Fruit fly (Drosophila melanogaster) whole organism, embryonic: Measurements from ENCODE around the gene CG43448.

Experiments used
- Abd-B ChIP-seq: fragments of 200-800 bp; sonication (Bioruptor generic); optimal IDR thresholded peaks from 2 replicates; lab custom pipeline; 2018; ENCODE audit warnings: missing biosample characterization, mild to moderate bottlenecking, missing genetic modification characterization, moderate library complexity
- CG1024 ChIP-seq: fragments of 200-800 bp; sonication (Bioruptor generic); IDR thresholded peaks from 2 replicates; pipeline ENCODE4 v1.3.6; 2022; ENCODE audit warnings: missing biosample characterization, missing genetic modification characterization
- CG11723 ChIP-seq: fragments of 200-800 bp; sonication (Bioruptor generic); optimal IDR thresholded peaks from 2 replicates; lab custom pipeline; 2017; ENCODE audit warnings: missing biosample characterization, mild to moderate bottlenecking, missing genetic modification characterization
- CG12659 ChIP-seq: fragments of 200-800 bp; sonication (Bioruptor generic); optimal IDR thresholded peaks from 3 replicates; lab custom pipeline; 2017; ENCODE audit warnings: mild to moderate bottlenecking, missing biosample characterization, missing genetic modification reagents, missing genetic modification characterization
- CG13123 ChIP-seq: fragments of 200-800 bp; sonication (Bioruptor generic); optimal IDR thresholded peaks from 2 replicates; lab custom pipeline; 2016; ENCODE audit warnings: missing biosample characterization, missing genetic modification characterization
- CG17385 ChIP-seq: fragments of 200-800 bp; sonication (Bioruptor generic); optimal IDR thresholded peaks from 3 replicates; lab custom pipeline; 2018; ENCODE audit warnings: missing biosample characterization, mild to moderate bottlenecking, missing genetic modification characterization
- CG2120 ChIP-seq: fragments of 200-800 bp; sonication (Bioruptor generic); optimal IDR thresholded peaks from 3 replicates; lab custom pipeline; 2016; ENCODE audit warnings: missing biosample characterization, missing genetic modification characterization
- CG2129 ChIP-seq: fragments of 200-800 bp; sonication (Bioruptor generic); IDR thresholded peaks from 2 replicates; pipeline ENCODE4 v1.3.6; 2022; ENCODE audit warnings: missing biosample characterization, missing genetic modification characterization; ENCODE audit not compliant: partially characterized antibody
- CG31441 ChIP-seq: fragments of 200-800 bp; sonication (Bioruptor generic); IDR thresholded peaks from 2 replicates; pipeline ENCODE4 v1.3.6; 2022; ENCODE audit warnings: missing biosample characterization, missing genetic modification characterization
- CG3847 ChIP-seq: fragments of 200-800 bp; sonication (Bioruptor generic); IDR thresholded peaks from 2 replicates; pipeline ENCODE4 v1.3.6; 2022; ENCODE audit warnings: missing biosample characterization, missing genetic modification characterization
- CG3995 ChIP-seq: fragments of 200-800 bp; sonication (Bioruptor generic); optimal IDR thresholded peaks from 3 replicates; lab custom pipeline; 2016; ENCODE audit warnings: missing biosample characterization, missing genetic modification characterization
- CG4617 ChIP-seq: fragments of 200-800 bp; sonication (Bioruptor generic); optimal IDR thresholded peaks from 3 replicates; lab custom pipeline; 2016; ENCODE audit warnings: missing biosample characterization, missing genetic modification characterization, borderline replicate concordance
- CTCF ChIP-seq: fragments of 200-800 bp; sonication (Bioruptor generic); optimal IDR thresholded peaks from 2 replicates; lab custom pipeline; 2017; ENCODE audit warnings: missing biosample characterization, mild to moderate bottlenecking, missing genetic modification characterization, moderate library complexity
- Fer1 ChIP-seq: fragments of 200-800 bp; sonication (Bioruptor generic); optimal IDR thresholded peaks from 2 replicates; lab custom pipeline; 2017; ENCODE audit warnings: missing biosample characterization, mild to moderate bottlenecking, missing genetic modification characterization
- Fer3 ChIP-seq: fragments of 200-800 bp; sonication (Bioruptor generic); optimal IDR thresholded peaks from 2 replicates; lab custom pipeline; 2018; ENCODE audit warnings: missing biosample characterization, mild to moderate bottlenecking, missing genetic modification characterization, moderate library complexity
- HHEX ChIP-seq: fragments of 200-800 bp; sonication (Bioruptor generic); optimal IDR thresholded peaks from 3 replicates; lab custom pipeline; 2017; ENCODE audit warnings: missing biosample characterization, mild to moderate bottlenecking, missing genetic modification characterization, missing genetic modification reagents
- HLH4C ChIP-seq: fragments of 200-800 bp; sonication (Bioruptor generic); IDR thresholded peaks from 3 replicates; pipeline ENCODE4 v1.3.6; 2022; ENCODE audit warnings: missing biosample characterization, missing genetic modification characterization; ENCODE audit not compliant: partially characterized antibody
- Hr39 ChIP-seq: fragments of >200 bp; optimal IDR thresholded peaks from 2 replicates; lab custom pipeline; 2017
- Hr78 ChIP-seq, 2 experiments: fragments of 200-800 bp in 1 of 2; fragments of >200 bp in 1 of 2; sonication (Bioruptor generic) in 1 of 2; optimal IDR thresholded peaks; 2 replicates each; lab custom pipeline; 2017 to 2019; ENCODE audit warnings: missing biosample characterization in 2 of 2, missing genetic modification characterization in 2 of 2, mild to moderate bottlenecking in 1 of 2, moderate library complexity in 1 of 2
- Hsf ChIP-seq: fragments of 200-800 bp; sonication (Bioruptor generic); optimal IDR thresholded peaks from 3 replicates; lab custom pipeline; 2016; ENCODE audit warnings: missing biosample characterization, missing genetic modification characterization
- MESR4 ChIP-seq: fragments of 200-800 bp; sonication (Bioruptor generic); optimal IDR thresholded peaks from 2 replicates; lab custom pipeline; 2018; ENCODE audit warnings: missing biosample characterization, mild to moderate bottlenecking, missing genetic modification characterization, moderate library complexity
- Meics ChIP-seq: fragments of 200-800 bp; sonication (Bioruptor generic); optimal IDR thresholded peaks from 2 replicates; lab custom pipeline; 2017; ENCODE audit warnings: missing biosample characterization, mild to moderate bottlenecking, missing genetic modification characterization
- Nf-YA ChIP-seq: fragments of 200-800 bp; sonication (Bioruptor generic); IDR thresholded peaks from 2 replicates; pipeline ENCODE4 v1.3.6; 2022; ENCODE audit warnings: missing biosample characterization, missing genetic modification characterization
- Oaz ChIP-seq: fragments of 200-800 bp; sonication (Bioruptor generic); IDR thresholded peaks from 2 replicates; pipeline ENCODE4 v1.3.6; 2022; ENCODE audit warnings: missing biosample characterization, missing genetic modification characterization
- Oli ChIP-seq: fragments of 200-800 bp; sonication (Bioruptor generic); optimal IDR thresholded peaks from 2 replicates; lab custom pipeline; 2018; ENCODE audit warnings: missing biosample characterization, mild to moderate bottlenecking, missing genetic modification characterization, moderate library complexity
- Opbp ChIP-seq: fragments of 200-800 bp; sonication (Bioruptor generic); IDR thresholded peaks from 3 replicates; pipeline ENCODE4 v1.3.6; 2022; ENCODE audit warnings: missing biosample characterization, missing genetic modification characterization; ENCODE audit not compliant: partially characterized antibody
- Optix ChIP-seq: fragments of 200-800 bp; sonication (Bioruptor generic); IDR thresholded peaks from 3 replicates; pipeline ENCODE4 v1.3.6; 2022; ENCODE audit warnings: missing biosample characterization, missing genetic modification characterization
- Sox100B ChIP-seq: fragments of 200-800 bp; sonication (Bioruptor generic); optimal IDR thresholded peaks from 3 replicates; lab custom pipeline; 2018; ENCODE audit warnings: missing biosample characterization, mild to moderate bottlenecking, missing genetic modification characterization
- Ssrp ChIP-seq: fragments of 200-800 bp; sonication (Bioruptor generic); optimal IDR thresholded peaks from 2 replicates; lab custom pipeline; 2018; ENCODE audit warnings: missing biosample characterization, mild to moderate bottlenecking, missing genetic modification characterization, moderate library complexity
- abd-A ChIP-seq: fragments of 200-800 bp; sonication (Bioruptor generic); optimal IDR thresholded peaks from 3 replicates; lab custom pipeline; 2019; ENCODE audit warnings: missing biosample characterization, mild to moderate bottlenecking, missing genetic modification characterization, moderate library complexity
- cas ChIP-seq: fragments of 200-800 bp; sonication (Bioruptor generic); IDR thresholded peaks from 2 replicates; pipeline ENCODE4 v1.3.6; 2022; ENCODE audit warnings: missing biosample characterization, missing genetic modification characterization
- croc ChIP-seq: fragments of 200-800 bp; sonication (Bioruptor generic); conservative IDR thresholded peaks from 3 replicates; pipeline ENCODE4 v1.3.6; 2022; ENCODE audit warnings: missing biosample characterization, missing genetic modification characterization
- fu2 ChIP-seq: fragments of 200-800 bp; sonication (Bioruptor generic); optimal IDR thresholded peaks from 2 replicates; lab custom pipeline; 2016; ENCODE audit warnings: missing biosample characterization, missing genetic modification characterization
- gem ChIP-seq: fragments of 200-800 bp; sonication (Bioruptor generic); optimal IDR thresholded peaks from 2 replicates; lab custom pipeline; 2019; ENCODE audit warnings: missing biosample characterization, mild to moderate bottlenecking, missing genetic modification characterization, moderate library complexity
- gro ChIP-seq: fragments of 200-800 bp; sonication (Bioruptor generic); optimal IDR thresholded peaks from 2 replicates; lab custom pipeline; 2016; ENCODE audit warnings: missing biosample characterization, missing genetic modification characterization
- gt ChIP-seq: fragments of 200-800 bp; sonication (Bioruptor generic); IDR thresholded peaks from 2 replicates; pipeline ENCODE4 v1.3.6; 2022; ENCODE audit warnings: missing biosample characterization, missing genetic modification characterization
- her ChIP-seq: fragments of 200-800 bp; sonication (Bioruptor generic); optimal IDR thresholded peaks from 2 replicates; lab custom pipeline; 2016; ENCODE audit warnings: missing biosample characterization, missing genetic modification characterization
- jing ChIP-seq: fragments of 200-800 bp; sonication (Bioruptor generic); optimal IDR thresholded peaks from 2 replicates; lab custom pipeline; 2018; ENCODE audit warnings: missing biosample characterization, mild to moderate bottlenecking, missing genetic modification characterization
- ken ChIP-seq: fragments of 200-800 bp; sonication (Bioruptor generic); IDR thresholded peaks from 3 replicates; pipeline ENCODE4 v1.3.6; 2022; ENCODE audit warnings: missing biosample characterization, missing genetic modification characterization
- lov ChIP-seq, 2 experiments: fragments of 200-800 bp in 1 of 2; fragments of >200 bp in 1 of 2; sonication (Bioruptor generic) in 1 of 2; IDR thresholded peaks in 1 of 2; optimal IDR thresholded peaks in 1 of 2; 2 replicates in 1 of 2; 3 replicates in 1 of 2; pipeline versions ENCODE4 v1.3.6 to Lab custom; 2017 to 2022; ENCODE audit warnings: missing biosample characterization in 1 of 2, missing genetic modification characterization in 1 of 2
- oc ChIP-seq: fragments of 200-800 bp; sonication (Bioruptor generic); optimal IDR thresholded peaks from 2 replicates; lab custom pipeline; 2018; ENCODE audit warnings: missing biosample characterization, mild to moderate bottlenecking, missing genetic modification characterization, moderate library complexity
- slp2 ChIP-seq: fragments of 200-800 bp; sonication (Bioruptor generic); optimal IDR thresholded peaks from 2 replicates; lab custom pipeline; 2016; ENCODE audit warnings: missing biosample characterization, missing genetic modification characterization
- sqz ChIP-seq: fragments of 200-800 bp; sonication (Bioruptor generic); optimal IDR thresholded peaks from 3 replicates; lab custom pipeline; 2018; ENCODE audit warnings: missing biosample characterization, mild to moderate bottlenecking, missing genetic modification characterization
- sr ChIP-seq: fragments of 200-800 bp; sonication (Bioruptor generic); IDR thresholded peaks from 3 replicates; pipeline ENCODE4 v1.3.6; 2022; ENCODE audit warnings: missing biosample characterization, missing genetic modification characterization
- tin ChIP-seq: fragments of 200-800 bp; sonication (Bioruptor generic); optimal IDR thresholded peaks from 3 replicates; lab custom pipeline; 2016; ENCODE audit warnings: missing biosample characterization, missing genetic modification characterization
- tio ChIP-seq: fragments of 200-800 bp; sonication (Bioruptor generic); optimal IDR thresholded peaks from 2 replicates; lab custom pipeline; 2017; ENCODE audit warnings: missing biosample characterization, missing genetic modification characterization, inconsistent platforms
- trh ChIP-seq: fragments of 200-800 bp; sonication (Bioruptor generic); optimal IDR thresholded peaks from 2 replicates; lab custom pipeline; 2016; ENCODE audit warnings: missing biosample characterization, missing genetic modification characterization
- twi ChIP-seq: fragments of 200-800 bp; optimal IDR thresholded peaks from 2 replicates; lab custom pipeline; 2019; ENCODE audit warnings: missing biosample characterization, mild to moderate bottlenecking, missing genetic modification characterization, moderate library complexity
- unpg ChIP-seq: fragments of 200-800 bp; sonication (Bioruptor generic); optimal IDR thresholded peaks from 3 replicates; lab custom pipeline; 2018; ENCODE audit warnings: missing biosample characterization, mild to moderate bottlenecking, missing genetic modification characterization, moderate library complexity
- wek ChIP-seq: fragments of 200-800 bp; sonication (Bioruptor generic); optimal IDR thresholded peaks from 3 replicates; lab custom pipeline; 2018; ENCODE audit warnings: missing biosample characterization, mild to moderate bottlenecking, missing genetic modification characterization, moderate library complexity
- zen ChIP-seq: fragments of 200-800 bp; sonication (Bioruptor generic); optimal IDR thresholded peaks from 3 replicates; lab custom pipeline; 2018; ENCODE audit warnings: missing biosample characterization, mild to moderate bottlenecking, missing genetic modification characterization, moderate library complexity
- zf30C ChIP-seq: fragments of 200-800 bp; sonication (Bioruptor generic); optimal IDR thresholded peaks from 3 replicates; lab custom pipeline; 2018; ENCODE audit warnings: missing biosample characterization, mild to moderate bottlenecking, missing genetic modification characterization

Gene CG43448

dm6 chr3R:30198793-30199192 lies 38.7 kb downstream of the CG43448 start (continued):
- TF ChIP-seq CG12659 (GFP tag; lab: Kevin White, UChicago) (peak; percentile 19), Opbp (no peak), trh (no peak), gt (GFP tag; lab: Robert Waterston, UW) (no peak), CG4617 (GFP tag; lab: Kevin White, UChicago) (no peak), sqz (GFP tag; lab: Kevin White, UChicago) (no peak), Hr78 (GFP tag; optimal IDR thresholded peaks at IDR 0.05; lab: Kevin White, UChicago) (no peak), gem (tag; lab: Kevin White, UChicago) (peak; percentile 10), abd-A (tag; lab: Kevin White, UChicago) (no peak), Ssrp (tag; lab: Kevin White, UChicago) (no peak), gro (GFP tag; lab: Kevin White, UChicago) (no peak), cas (no peak), CG13123 (GFP tag; lab: Kevin White, UChicago) (no peak), Optix (no peak), CG11723 (GFP tag; lab: Kevin White, UChicago) (no peak), wek (no peak), jing (GFP tag; lab: Kevin White, UChicago) (no peak), her (GFP tag; lab: Kevin White, UChicago) (no peak), CG31441 (GFP tag; lab: Robert Waterston, UW) (no peak), CG1024 (GFP tag; lab: Robert Waterston, UW) (no peak), CG2129 (GFP tag; lab: Robert Waterston, UW) (no peak), ken (GFP tag; lab: Robert Waterston, UW) (no peak), twi (tag; lab: Kevin White, UChicago) (no peak), Hr39 (lab: Kevin White, UChicago) (no peak), CTCF (no peak), lov (optimal IDR thresholded peaks at IDR 0.05; lab: Kevin White, UChicago) (no peak), lov (GFP tag; IDR thresholded peaks at IDR 0.05; lab: Robert Waterston, UW) (no peak), Oaz (GFP tag; lab: Robert Waterston, UW) (no peak), slp2 (GFP tag; lab: Kevin White, UChicago) (no peak), zen (tag; lab: Kevin White, UChicago) (no peak), HHEX (GFP tag; lab: Kevin White, UChicago) (peak; percentile 30), fu2 (no peak), Hsf (GFP tag; lab: Kevin White, UChicago) (no peak), Oli (tag; lab: Kevin White, UChicago) (no peak), Nf-YA (GFP tag; lab: Robert Waterston, UW) (no peak), Sox100B (no peak), Fer1 (GFP tag; lab: Kevin White, UChicago) (peak; percentile 51), Abd-B (GFP tag; lab: Kevin White, UChicago) (no peak), CG2120 (GFP tag; lab: Kevin White, UChicago) (peak; percentile 54), MESR4 (no peak), Fer3 (peak; percentile 38), croc (no peak), zf30C (GFP tag; lab: Kevin White, UChicago) (no peak), HLH4C (GFP tag; lab: Robert Waterston, UW) (no peak), CG3847 (0 out of 2 replicates have a peak, but pooled peaks have one; percentile 8), tin (GFP tag; lab: Kevin White, UChicago) (no peak), tio (GFP tag; lab: Kevin White, UChicago) (no peak), oc (tag; lab: Kevin White, UChicago) (no peak), CG17385 (GFP tag; lab: Kevin White, UChicago) (no peak), unpg (GFP tag; lab: Kevin White, UChicago) (no peak), Meics (GFP tag; lab: Kevin White, UChicago) (peak; percentile 47), CG3995 (GFP tag; lab: Kevin White, UChicago) (no peak), sr (GFP tag; lab: Robert Waterston, UW) (no peak)
